Fruit fly (Drosophila melanogaster): ENCODE measurements around the gene CapaR.

The CapaR gene

dm6 chr3L:21562081-21562480 lies at the start of gene CapaR:
CapaR (minus strand) TSS chr3L:21562181.
- no peak for TF ChIP-seq CG3726 (GFP tag; IDR thresholded peaks at IDR 0.05)
- no peak for TF ChIP-seq CG11695 (GFP tag; IDR thresholded peaks at IDR 0.05)
- no peak for TF ChIP-seq lbe (GFP tag; optimal IDR thresholded peaks at IDR 0.05)
- no peak for TF ChIP-seq CG2712 (tag; optimal IDR thresholded peaks at IDR 0.05)
- TF ChIP-seq Ets65A (GFP tag) = peak; percentile 37
- no peak for TF ChIP-seq HmgD (GFP tag; optimal IDR thresholded peaks at IDR 0.05)
- TF ChIP-seq CG33557 (GFP tag; optimal IDR thresholded peaks at IDR 0.05) = no peak
- TF ChIP-seq D19B (GFP tag; optimal IDR thresholded peaks at IDR 0.05) = peak; percentile 22

- TF ChIP-seq pros (GFP tag; optimal IDR thresholded peaks at IDR 0.05) = peak; percentile 60
- peak; percentile 64 for TF ChIP-seq cg (GFP tag; optimal IDR thresholded peaks at IDR 0.05)
- 0 out of 3 replicates have a peak, but pooled peaks have one; percentile 37 for TF ChIP-seq CG11560 (tag; IDR thresholded peaks at IDR 0.05)
- peak; percentile 25 for TF ChIP-seq Ets65A (GFP tag)
- no peak for TF ChIP-seq oc (tag; optimal IDR thresholded peaks at IDR 0.05)
- 0 out of 4 replicates have a peak, but pooled peaks have one; percentile 24 for TF ChIP-seq chinmo (GFP tag; IDR thresholded peaks at IDR 0.05; ENCODE audit: partially characterized antibody)
- no peak for TF ChIP-seq so (GFP tag; IDR thresholded peaks at IDR 0.05)
- peak; percentile 92 for TF ChIP-seq Nf-YB (GFP tag; optimal IDR thresholded peaks at IDR 0.05)
- TF ChIP-seq lbe (GFP tag; optimal IDR thresholded peaks at IDR 0.05) = no peak
- peak; percentile 91 for TF ChIP-seq Nf-YC (tag; optimal IDR thresholded peaks at IDR 0.05)
- TF ChIP-seq nerfin-1 (tag; optimal IDR thresholded peaks at IDR 0.05) = peak; percentile 18
- no peak for TF ChIP-seq CG11695 (GFP tag; IDR thresholded peaks at IDR 0.05)
- TF ChIP-seq CG10654 (GFP tag; optimal IDR thresholded peaks at IDR 0.05) = no peak
- TF ChIP-seq CG10267 (tag; optimal IDR thresholded peaks at IDR 0.05) = no peak
- no peak for TF ChIP-seq CG8359 (GFP tag; optimal IDR thresholded peaks at IDR 0.05; ENCODE audit: borderline replicate concordance)
- no peak for TF ChIP-seq crol (GFP tag; IDR thresholded peaks at IDR 0.05)
- 0 out of 3 replicates have a peak, but pooled peaks have one; percentile 27 for TF ChIP-seq CG6175 (GFP tag; IDR thresholded peaks at IDR 0.05)
- TF ChIP-seq GATAe (GFP tag; conservative IDR thresholded peaks at IDR 0.05) = no peak
- TF ChIP-seq ttk (GFP tag; IDR thresholded peaks at IDR 0.05) = no peak
- TF ChIP-seq Doc2 (GFP tag; IDR thresholded peaks at IDR 0.05) = no peak
- TF ChIP-seq sqz (GFP tag; optimal IDR thresholded peaks at IDR 0.05) = no peak
- no peak for TF ChIP-seq crp (GFP tag; optimal IDR thresholded peaks at IDR 0.05)
- no peak for TF ChIP-seq onecut (GFP tag; IDR thresholded peaks at IDR 0.05)
- TF ChIP-seq tin (GFP tag; optimal IDR thresholded peaks at IDR 0.05) = no peak
- TF ChIP-seq sens-2 (GFP tag; IDR thresholded peaks at IDR 0.05) = no peak
- TF ChIP-seq Bteb2 (GFP tag; optimal IDR thresholded peaks at IDR 0.05) = no peak
Measured at dm6 chr3L:21610535-21610934, 48.6 kb upstream of the CapaR start.

- TF ChIP-seq CG15696 (tag; optimal IDR thresholded peaks at IDR 0.05) (peak; percentile 70), bab2 (GFP tag; optimal IDR thresholded peaks at IDR 0.05) (peak; percentile 62), Rfx (GFP tag; IDR thresholded peaks at IDR 0.05) (peak; percentile 87), CG11456 (GFP tag; IDR thresholded peaks at IDR 0.05) (peak; percentile 93), bbx (GFP tag; IDR thresholded peaks at IDR 0.05; ENCODE audit: partially characterized antibody) (peak; percentile 59), pho (GFP tag; optimal IDR thresholded peaks at IDR 0.05) (peak; percentile 36), Dp (GFP tag; optimal IDR thresholded peaks at IDR 0.05) (peak; percentile 57), Six4 (GFP tag; optimal IDR thresholded peaks at IDR 0.05) (peak; percentile 26), gce (GFP tag; IDR thresholded peaks at IDR 0.05) (peak; percentile 4; the same call in 1 of the 3 replicates), CG10462 (GFP tag; optimal IDR thresholded peaks at IDR 0.05) (no peak), Dad (GFP tag; optimal IDR thresholded peaks at IDR 0.05) (peak; percentile 44), CG17328 (GFP tag; IDR thresholded peaks at IDR 0.05) (peak; percentile 61; the same call in 1 of the 2 replicates), CG4730 (GFP tag; IDR thresholded peaks at IDR 0.05) (peak; percentile 67), Sry-δ (GFP tag; optimal IDR thresholded peaks at IDR 0.05) (peak; percentile 44), btn (GFP tag; optimal IDR thresholded peaks at IDR 0.05) (peak; percentile 17), Aef1 (GFP tag; IDR thresholded peaks at IDR 0.05) (peak; percentile 55; the same call in 2 of the 3 replicates), onecut (GFP tag; IDR thresholded peaks at IDR 0.05) (peak; percentile 46; the same call in 1 of the 2 replicates), Atf-2 (GFP tag; optimal IDR thresholded peaks at IDR 0.05) (peak; percentile 67), HLH4C (GFP tag; IDR thresholded peaks at IDR 0.05; ENCODE audit: partially characterized antibody) (0 out of 3 replicates have a peak, but pooled peaks have one; percentile 17), CG14014 (GFP tag; IDR thresholded peaks at IDR 0.05) (0 out of 2 replicates have a peak, but pooled peaks have one; percentile 42)
Measured at dm6 chr3L:21604265-21604664, 42.3 kb upstream of the CapaR start.

Data from whole organism, embryonic.